Worm (Caenorhabditis elegans): ENCODE data around the gene C08E8.11.

The C08E8.11 gene

DNA sequence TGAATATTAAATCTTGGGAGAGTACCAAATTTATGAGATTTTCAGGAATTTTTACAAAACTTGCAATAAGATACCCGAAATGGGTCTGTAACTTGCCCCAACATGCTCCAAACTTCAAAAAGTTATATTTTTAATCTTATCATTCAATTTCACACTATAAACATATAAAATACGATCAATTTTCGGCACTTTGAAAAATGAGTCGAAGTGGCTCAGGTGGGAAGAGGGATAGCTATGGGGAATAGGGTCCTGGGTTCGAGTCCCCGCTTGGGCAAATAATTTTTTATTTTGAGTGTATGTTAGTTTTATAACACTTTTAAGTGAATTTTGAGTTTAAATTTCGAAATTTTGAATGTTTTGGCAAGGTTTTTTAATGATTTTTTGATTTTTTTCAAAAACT lies 20.2 kb downstream of the C08E8.11 start:
- TF ChIP-seq lsy-2 (tag; optimal IDR thresholded peaks at IDR 0.05): no peak
- no peak for TF ChIP-seq snpc-4 (tag; optimal IDR thresholded peaks at IDR 0.05)
- no peak for TF ChIP-seq nhr-2 (tag; optimal IDR thresholded peaks at IDR 0.05)
- no peak for TF ChIP-seq ham-2 (GFP tag; optimal IDR thresholded peaks at IDR 0.05)
- no peak for TF ChIP-seq mls-2 (tag; optimal IDR thresholded peaks at IDR 0.05)
- TF ChIP-seq elt-1 (tag; optimal IDR thresholded peaks at IDR 0.05; ENCODE audit: borderline replicate concordance, insufficient read depth): no peak
- TF ChIP-seq mab-5 (tag; optimal IDR thresholded peaks at IDR 0.05): no peak
- TF ChIP-seq ceh-83 (GFP tag; optimal IDR thresholded peaks at IDR 0.05): no peak
- TF ChIP-seq unc-62 (GFP tag; optimal IDR thresholded peaks at IDR 0.05): no peak
- no peak for TF ChIP-seq unc-39 (tag; optimal IDR thresholded peaks at IDR 0.05)
- TF ChIP-seq sptf-1 (tag; optimal IDR thresholded peaks at IDR 0.05): no peak
- TF ChIP-seq hlh-1 (tag; optimal IDR thresholded peaks at IDR 0.05): no peak
- TF ChIP-seq nhr-237 (tag; optimal IDR thresholded peaks at IDR 0.05): no peak
- no peak for TF ChIP-seq lin-32 (GFP tag; optimal IDR thresholded peaks at IDR 0.05)
- no peak for TF ChIP-seq lin-13 (tag; optimal IDR thresholded peaks at IDR 0.05)
- no peak for TF ChIP-seq tbx-8 (GFP tag; optimal IDR thresholded peaks at IDR 0.05)
- no peak for TF ChIP-seq bed-3 (GFP tag; optimal IDR thresholded peaks at IDR 0.05)
- no peak for TF ChIP-seq ztf-11 (tag; optimal IDR thresholded peaks at IDR 0.05)
- no peak for TF ChIP-seq nhr-28 (tag; optimal IDR thresholded peaks at IDR 0.05)
- no peak for TF ChIP-seq zip-8 (tag; optimal IDR thresholded peaks at IDR 0.05)

DNA sequence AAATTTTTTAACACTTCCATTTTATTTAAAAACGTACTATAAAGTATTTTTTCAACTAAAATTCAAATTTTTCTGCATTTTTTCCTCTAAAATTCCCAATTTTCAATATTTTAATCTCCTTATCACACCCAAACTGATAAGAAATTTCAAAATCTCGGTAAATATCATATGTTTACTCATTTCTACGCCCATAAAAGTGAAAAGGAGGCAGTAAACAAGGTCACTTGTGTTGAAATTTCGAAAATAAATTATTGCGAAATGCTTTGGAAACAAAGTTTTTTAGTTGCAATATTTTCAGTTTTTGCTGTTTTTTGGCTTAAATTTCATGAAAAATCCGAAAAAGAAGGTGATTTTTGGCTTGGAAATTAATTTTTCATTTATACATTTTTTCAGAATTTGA lies 20.8 kb downstream of the C08E8.11 start, which contains the start of gene C08E8.4:
Gene C08E8.4 (plus strand): TSS at position 268 of the 400 bp plus-strand sequence.
- TF ChIP-seq ceh-39 (tag; optimal IDR thresholded peaks at IDR 0.05) (no peak), elt-3 (tag; optimal IDR thresholded peaks at IDR 0.05) (peak; percentile 16)

DNA sequence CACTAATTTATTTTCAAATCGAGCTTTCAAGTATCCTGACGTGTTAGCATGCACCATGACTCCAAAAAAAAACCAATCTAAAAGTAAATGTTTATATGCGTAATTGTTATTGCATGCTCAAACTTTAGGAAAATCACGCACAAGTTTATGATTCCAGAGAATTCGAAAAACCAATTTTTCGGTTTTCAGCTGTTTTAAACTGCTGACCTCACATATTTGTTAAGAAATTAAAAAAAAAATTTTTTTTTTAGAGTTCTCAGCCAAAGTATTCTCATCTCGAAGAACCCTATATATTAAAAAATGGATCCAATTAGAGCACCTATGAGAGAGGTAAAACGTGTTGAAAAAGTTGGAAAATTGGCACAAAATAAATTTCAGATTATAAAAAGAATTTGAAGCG lies 23.4 kb downstream of the C08E8.11 start, which contains the start of gene Y51A2B.2:
Gene Y51A2B.2 (plus strand): TSS at position 301 of the 400 bp plus-strand sequence.
- TF ChIP-seq lin-13 (tag; optimal IDR thresholded peaks at IDR 0.05) (no peak), ceh-83 (GFP tag; optimal IDR thresholded peaks at IDR 0.05) (no peak), lin-32 (GFP tag; optimal IDR thresholded peaks at IDR 0.05) (no peak), unc-39 (tag; optimal IDR thresholded peaks at IDR 0.05) (no peak), snpc-4 (tag; optimal IDR thresholded peaks at IDR 0.05) (no peak), mls-2 (tag; optimal IDR thresholded peaks at IDR 0.05) (no peak)

DNA sequence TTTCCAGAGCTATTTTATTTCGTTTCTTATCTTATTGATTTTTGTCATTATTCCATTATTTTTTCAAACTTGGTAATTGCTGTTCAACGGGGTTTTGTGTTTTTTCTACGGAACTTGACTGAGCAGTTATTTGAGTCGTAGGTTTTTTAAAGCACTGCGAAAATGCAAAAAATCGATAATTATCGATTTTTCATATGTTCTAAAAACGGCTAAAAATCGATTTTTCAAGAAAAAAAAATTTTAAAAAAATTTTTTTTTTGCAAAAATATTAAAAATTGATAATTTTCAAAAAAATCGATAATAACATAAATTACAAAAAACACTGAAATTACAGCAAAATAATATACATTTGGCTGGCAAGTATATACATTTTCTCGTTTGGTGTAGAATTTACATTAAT lies 24.7 kb downstream of the C08E8.11 start:
- TF ChIP-seq nhr-2 (tag; optimal IDR thresholded peaks at IDR 0.05): no peak

DNA sequence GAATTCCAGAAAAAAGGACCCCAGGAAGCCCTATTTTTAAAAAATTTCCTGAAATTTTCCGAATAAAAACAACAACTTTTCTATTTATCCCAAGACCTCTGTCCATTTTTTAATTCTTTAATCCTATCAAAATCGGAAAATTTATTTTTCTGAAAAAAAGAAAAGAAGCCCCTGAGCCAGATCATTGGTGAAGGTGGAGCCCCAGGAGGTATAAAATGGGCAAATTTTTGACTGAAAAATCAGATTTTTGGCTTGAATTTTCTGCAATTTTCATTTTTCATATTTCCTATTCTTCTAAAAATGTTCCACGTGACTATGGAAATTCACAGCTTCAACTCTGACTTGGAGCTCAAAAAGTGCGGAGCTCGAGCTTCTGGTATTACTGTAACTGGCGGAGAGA lies 28.0 kb downstream of the C08E8.11 start, which contains the start of gene Y51A2B.8:
Gene Y51A2B.8 (plus strand): TSS at position 301 of the 400 bp plus-strand sequence.
- TF ChIP-seq nhr-2 (tag; optimal IDR thresholded peaks at IDR 0.05): no peak
- no peak for TF ChIP-seq tbx-8 (GFP tag; optimal IDR thresholded peaks at IDR 0.05)
- no peak for TF ChIP-seq cnd-1 (tag; optimal IDR thresholded peaks at IDR 0.05)
- TF ChIP-seq elt-1 (tag; optimal IDR thresholded peaks at IDR 0.05; ENCODE audit: borderline replicate concordance, insufficient read depth): no peak

DNA sequence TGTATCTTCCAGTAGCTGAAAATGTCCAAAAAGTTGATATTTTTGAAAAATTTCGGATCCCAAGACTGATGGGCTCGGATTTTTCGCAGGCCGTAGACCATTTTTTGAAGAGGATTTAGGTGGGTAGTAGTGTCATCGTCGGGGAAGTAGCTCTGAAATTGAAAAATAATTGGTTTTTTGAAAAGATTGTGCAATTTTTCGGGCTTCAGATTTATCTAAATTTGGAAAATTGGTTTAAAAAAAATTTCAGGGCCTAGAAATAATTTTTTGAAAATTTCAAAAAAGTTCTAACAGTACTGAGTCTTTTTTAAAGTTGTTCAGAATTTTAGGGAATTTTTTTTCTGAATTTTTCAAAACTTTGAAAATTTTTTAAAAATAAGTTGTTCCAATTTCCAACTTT lies 31.8 kb downstream of the C08E8.11 start, which contains the start of gene nhr-288:
Gene nhr-288 (minus strand): TSS at position 101 of the 400 bp plus-strand sequence.
- TF ChIP-seq zip-8 (tag; optimal IDR thresholded peaks at IDR 0.05): no peak
- TF ChIP-seq lsy-2 (tag; optimal IDR thresholded peaks at IDR 0.05): no peak
- no peak for TF ChIP-seq nhr-237 (tag; optimal IDR thresholded peaks at IDR 0.05)
- no peak for TF ChIP-seq sem-2 (GFP tag; optimal IDR thresholded peaks at IDR 0.05)
- no peak for TF ChIP-seq elt-3 (tag; optimal IDR thresholded peaks at IDR 0.05)
- TF ChIP-seq M03D4.4 (tag; optimal IDR thresholded peaks at IDR 0.05): no peak
- TF ChIP-seq ceh-83 (GFP tag; optimal IDR thresholded peaks at IDR 0.05): no peak
- no peak for TF ChIP-seq nhr-28 (tag; optimal IDR thresholded peaks at IDR 0.05)
- TF ChIP-seq nhr-12 (tag; optimal IDR thresholded peaks at IDR 0.05): no peak
- no peak for TF ChIP-seq ceh-43 (GFP tag; optimal IDR thresholded peaks at IDR 0.05)
- no peak for TF ChIP-seq ham-2 (GFP tag; optimal IDR thresholded peaks at IDR 0.05)
- TF ChIP-seq lin-32 (GFP tag; optimal IDR thresholded peaks at IDR 0.05): no peak
- no peak for TF ChIP-seq pha-4 (tag; optimal IDR thresholded peaks at IDR 0.05)
- TF ChIP-seq mep-1 (tag; optimal IDR thresholded peaks at IDR 0.05): no peak
- TF ChIP-seq tbx-8 (GFP tag; optimal IDR thresholded peaks at IDR 0.05): no peak
